Fruit fly (Drosophila melanogaster): Measurements from ENCODE around the gene CG3918.

The CG3918 gene

dm6 chrX:6573799-6574198, 49.5 kb downstream of the CG3918 start (continued):
- TF ChIP-seq spab (GFP tag; optimal IDR thresholded peaks at IDR 0.05): peak; percentile 6
- peak; percentile 8 for TF ChIP-seq achi (GFP tag; optimal IDR thresholded peaks at IDR 0.05)
- TF ChIP-seq CG11762 (GFP tag; optimal IDR thresholded peaks at IDR 0.05; ENCODE audit: insufficient read depth): no peak
- TF ChIP-seq Smox (GFP tag; optimal IDR thresholded peaks at IDR 0.05): peak; percentile 60
- TF ChIP-seq lz (GFP tag; optimal IDR thresholded peaks at IDR 0.05): peak; percentile 54
- no peak for TF ChIP-seq CG1621 (tag; optimal IDR thresholded peaks at IDR 0.05)
- no peak for TF ChIP-seq CG9139 (GFP tag; optimal IDR thresholded peaks at IDR 0.05)
- no peak for TF ChIP-seq CG6854 (GFP tag; optimal IDR thresholded peaks at IDR 0.05)
- peak; percentile 19 for TF ChIP-seq Hr4 (GFP tag; optimal IDR thresholded peaks at IDR 0.05)
- TF ChIP-seq CG7368 (GFP tag; optimal IDR thresholded peaks at IDR 0.05): peak; percentile 13
- no peak; the same call in 2 of the 3 replicates for TF ChIP-seq eg (GFP tag; IDR thresholded peaks at IDR 0.05)
- TF ChIP-seq Sox14 (GFP tag; optimal IDR thresholded peaks at IDR 0.05): peak; percentile 41
- peak; percentile 29 for TF ChIP-seq CG10631 (GFP tag; optimal IDR thresholded peaks at IDR 0.05)

- TF ChIP-seq acj6 (GFP tag; optimal IDR thresholded peaks at IDR 0.05) (no peak), esn (GFP tag; optimal IDR thresholded peaks at IDR 0.05) (peak; percentile 39), CG6854 (GFP tag; optimal IDR thresholded peaks at IDR 0.05) (no peak), lz (GFP tag; optimal IDR thresholded peaks at IDR 0.05) (peak; percentile 62), Ets21C (GFP tag; optimal IDR thresholded peaks at IDR 0.05) (peak; percentile 20), Sox14 (GFP tag; optimal IDR thresholded peaks at IDR 0.05) (peak; percentile 23), topi (GFP tag; optimal IDR thresholded peaks at IDR 0.05) (peak; percentile 72), CG31627 (GFP tag; optimal IDR thresholded peaks at IDR 0.05) (peak; percentile 54), fd59A (GFP tag; optimal IDR thresholded peaks at IDR 0.05) (no peak), net (GFP tag; optimal IDR thresholded peaks at IDR 0.05) (peak; percentile 25), CG4318 (GFP tag; optimal IDR thresholded peaks at IDR 0.05) (peak; percentile 36), Sox15 (GFP tag; optimal IDR thresholded peaks at IDR 0.05) (peak; percentile 15), Eip75B (GFP tag; optimal IDR thresholded peaks at IDR 0.05) (peak; percentile 23), CG15336 (GFP tag; IDR thresholded peaks at IDR 0.05) (peak; percentile 48; the same call in 1 of the 2 replicates), CG9139 (GFP tag; optimal IDR thresholded peaks at IDR 0.05) (no peak), CG6163 (GFP tag; IDR thresholded peaks at IDR 0.05) (peak; percentile 76), Sox102F (GFP tag; optimal IDR thresholded peaks at IDR 0.05) (peak; percentile 61), CG6276 (GFP tag; optimal IDR thresholded peaks at IDR 0.05) (peak; percentile 28), CG6792 (GFP tag; optimal IDR thresholded peaks at IDR 0.05) (peak; percentile 17), cyc (GFP tag; optimal IDR thresholded peaks at IDR 0.05) (peak; percentile 64), CG11294 (GFP tag; IDR thresholded peaks at IDR 0.05) (peak; percentile 34; the same call in 1 of the 2 replicates), CG34406 (GFP tag; optimal IDR thresholded peaks at IDR 0.05) (peak; percentile 36), pdm3 (GFP tag; optimal IDR thresholded peaks at IDR 0.05) (peak; percentile 45), Lpt (GFP tag; optimal IDR thresholded peaks at IDR 0.05) (peak; percentile 9), Hr39 (GFP tag; optimal IDR thresholded peaks at IDR 0.05) (peak; percentile 55), CG10631 (GFP tag; optimal IDR thresholded peaks at IDR 0.05) (peak; percentile 10), Eip93F (GFP tag; optimal IDR thresholded peaks at IDR 0.05) (no peak), fd85E (GFP tag; optimal IDR thresholded peaks at IDR 0.05) (no peak), Met (GFP tag; optimal IDR thresholded peaks at IDR 0.05) (peak; percentile 67), eg (GFP tag; IDR thresholded peaks at IDR 0.05) (peak; percentile 77), CG10669 (GFP tag; optimal IDR thresholded peaks at IDR 0.05) (no peak), spab (GFP tag; optimal IDR thresholded peaks at IDR 0.05) (no peak), CG1621 (tag; optimal IDR thresholded peaks at IDR 0.05) (no peak), CG8119 (GFP tag; IDR thresholded peaks at IDR 0.05) (peak; percentile 68), Gug (GFP tag; IDR thresholded peaks at IDR 0.05) (no peak), Eip78C (GFP tag) (peak; percentile 86), svp (GFP tag) (peak; percentile 84), CG32006 (GFP tag; optimal IDR thresholded peaks at IDR 0.05) (peak; percentile 61), Smox (GFP tag; optimal IDR thresholded peaks at IDR 0.05) (no peak), salr (GFP tag; optimal IDR thresholded peaks at IDR 0.05) (no peak), CG8632 (GFP tag; optimal IDR thresholded peaks at IDR 0.05) (peak; percentile 11), Hr4 (GFP tag; optimal IDR thresholded peaks at IDR 0.05) (peak; percentile 71), achi (GFP tag; optimal IDR thresholded peaks at IDR 0.05) (peak; percentile 37), CG3919 (GFP tag; optimal IDR thresholded peaks at IDR 0.05) (peak; percentile 50), CG11762 (GFP tag; optimal IDR thresholded peaks at IDR 0.05; ENCODE audit: insufficient read depth) (no peak), OdsH (GFP tag; optimal IDR thresholded peaks at IDR 0.05) (peak; percentile 35), CG7368 (GFP tag; optimal IDR thresholded peaks at IDR 0.05) (no peak), dac (GFP tag; optimal IDR thresholded peaks at IDR 0.05) (peak; percentile 52)
Observed at dm6 chrX:6574488-6574887, 50.2 kb downstream of the CG3918 start.
